Worm (Caenorhabditis elegans): Measurements from ENCODE around the gene T09B9.4.

ce11 chrX:9795579-9795978, 21.4 kb upstream of the T09B9.4 start:
- TF ChIP-seq unc-98 (GFP tag; IDR thresholded peaks at IDR 0.05) (no peak), nhr-11 (tag; optimal IDR thresholded peaks at IDR 0.05) (no peak), lin-13 (GFP tag; optimal IDR thresholded peaks at IDR 0.05) (no peak), rnt-1 (tag; optimal IDR thresholded peaks at IDR 0.05) (no peak), tbx-2 (tag; optimal IDR thresholded peaks at IDR 0.05) (no peak), ama-1 (optimal IDR thresholded peaks at IDR 0.05) (no peak)

All from whole organism, L1 larva.